Fruit fly (Drosophila melanogaster) whole organism, embryonic: ENCODE measurements around the gene CG32188.

Experiments
- Atf-2 ChIP-seq: fragments of 200-800 bp; sonication (Bioruptor generic); optimal IDR thresholded peaks from 2 replicates; lab custom pipeline; 2016; ENCODE audit warnings: missing biosample characterization, missing genetic modification characterization
- CG10979 ChIP-seq: fragments of 200-800 bp; sonication (Bioruptor generic); optimal IDR thresholded peaks from 2 replicates; lab custom pipeline; 2018; ENCODE audit warnings: missing biosample characterization, mild to moderate bottlenecking, missing genetic modification characterization, moderate library complexity
- CG11456 ChIP-seq: fragments of 200-800 bp; sonication (Bioruptor generic); IDR thresholded peaks from 3 replicates; pipeline ENCODE4 v1.3.6; 2022; ENCODE audit warnings: missing biosample characterization, missing genetic modification characterization
- CG11560 ChIP-seq: fragments of 200-800 bp; sonication (Bioruptor generic); IDR thresholded peaks from 3 replicates; pipeline ENCODE4 v1.3.6; 2022; ENCODE audit warnings: missing biosample characterization, missing genetic modification characterization
- CG12769 ChIP-seq: fragments of 200-800 bp; sonication (Bioruptor generic); optimal IDR thresholded peaks from 2 replicates; lab custom pipeline; 2019; ENCODE audit warnings: missing biosample characterization, mild to moderate bottlenecking, missing genetic modification characterization, moderate library complexity
- CG13123 ChIP-seq: fragments of 200-800 bp; sonication (Bioruptor generic); optimal IDR thresholded peaks from 2 replicates; lab custom pipeline; 2016; ENCODE audit warnings: missing biosample characterization, missing genetic modification characterization
- CG13624 ChIP-seq: fragments of 200-800 bp; sonication (Bioruptor generic); optimal IDR thresholded peaks from 2 replicates; lab custom pipeline; 2016; ENCODE audit warnings: missing biosample characterization, missing genetic modification characterization
- CG14860 ChIP-seq: fragments of 200-800 bp; sonication (Bioruptor generic); IDR thresholded peaks from 3 replicates; pipeline ENCODE4 v1.3.6; 2022; ENCODE audit warnings: missing biosample characterization, missing genetic modification characterization; ENCODE audit not compliant: partially characterized antibody
- CG15514 ChIP-seq: fragments of 200-800 bp; sonication (Bioruptor generic); optimal IDR thresholded peaks from 3 replicates; lab custom pipeline; 2017; ENCODE audit warnings: missing biosample characterization, missing genetic modification characterization, mild to moderate bottlenecking, moderate library complexity, missing genetic modification reagents
- CG16779 ChIP-seq: fragments of 200-800 bp; sonication (Bioruptor generic); IDR thresholded peaks from 2 replicates; pipeline ENCODE4 v1.3.6; 2022; ENCODE audit warnings: missing biosample characterization, missing genetic modification characterization
- CG16813 ChIP-seq: fragments of 200-800 bp; sonication (Bioruptor generic); IDR thresholded peaks from 3 replicates; pipeline ENCODE4 v1.3.6; 2022; ENCODE audit warnings: missing biosample characterization, missing genetic modification characterization; ENCODE audit not compliant: partially characterized antibody
- CG16815 ChIP-seq: fragments of 200-800 bp; sonication (Bioruptor generic); optimal IDR thresholded peaks from 3 replicates; lab custom pipeline; 2017; ENCODE audit warnings: missing biosample characterization, mild to moderate bottlenecking, missing genetic modification characterization
- CG17328 ChIP-seq: fragments of 200-800 bp; sonication (Bioruptor generic); IDR thresholded peaks from 2 replicates; pipeline ENCODE4 v1.3.6; 2022; ENCODE audit warnings: missing biosample characterization, missing genetic modification characterization
- CG17912 ChIP-seq: fragments of 200-800 bp; sonication (Bioruptor generic); optimal IDR thresholded peaks from 2 replicates; lab custom pipeline; 2018; ENCODE audit warnings: missing biosample characterization, mild to moderate bottlenecking, missing genetic modification characterization
- CG2202 ChIP-seq: fragments of 200-800 bp; sonication (Bioruptor generic); optimal IDR thresholded peaks from 2 replicates; lab custom pipeline; 2018; ENCODE audit warnings: missing biosample characterization, mild to moderate bottlenecking, missing genetic modification characterization
- CG32772 ChIP-seq: fragments of 200-800 bp; sonication (Bioruptor generic); IDR thresholded peaks from 2 replicates; pipeline ENCODE4 v1.3.6; 2022; ENCODE audit warnings: missing biosample characterization, missing genetic modification characterization
- CG33213 ChIP-seq: fragments of 200-800 bp; sonication (Bioruptor generic); optimal IDR thresholded peaks from 3 replicates; lab custom pipeline; 2016; ENCODE audit warnings: missing biosample characterization, missing genetic modification characterization
- CG34422 ChIP-seq: fragments of 200-800 bp; sonication (Bioruptor generic); IDR thresholded peaks from 3 replicates; pipeline ENCODE4 v1.3.6; 2022; ENCODE audit warnings: missing biosample characterization, missing genetic modification characterization
- CG43689 ChIP-seq: fragments of 200-800 bp; sonication (Bioruptor generic); IDR thresholded peaks from 2 replicates; pipeline ENCODE4 v1.3.6; 2022; ENCODE audit warnings: missing biosample characterization, missing genetic modification characterization
- CG5245 ChIP-seq: fragments of 200-800 bp; sonication (Bioruptor generic); optimal IDR thresholded peaks from 3 replicates; lab custom pipeline; 2016; ENCODE audit warnings: missing biosample characterization, missing genetic modification characterization
- CG7357 ChIP-seq: fragments of 200-800 bp; sonication (Bioruptor generic); IDR thresholded peaks from 3 replicates; pipeline ENCODE4 v1.3.6; 2022; ENCODE audit warnings: missing biosample characterization, missing genetic modification characterization
- CG9727 ChIP-seq: fragments of 200-800 bp; sonication (Bioruptor generic); optimal IDR thresholded peaks from 3 replicates; lab custom pipeline; 2017; ENCODE audit warnings: missing biosample characterization, mild to moderate bottlenecking, missing genetic modification characterization
- CG9797 ChIP-seq: fragments of 200-800 bp; sonication (Bioruptor generic); optimal IDR thresholded peaks from 3 replicates; lab custom pipeline; 2018; ENCODE audit warnings: missing biosample characterization, mild to moderate bottlenecking, missing genetic modification characterization
- Chrac-16 ChIP-seq: fragments of 200-800 bp; sonication (Bioruptor generic); optimal IDR thresholded peaks from 3 replicates; lab custom pipeline; 2016; ENCODE audit warnings: missing biosample characterization, missing genetic modification characterization
- CkIIα-i1 ChIP-seq: fragments of 200-800 bp; sonication (Bioruptor generic); IDR thresholded peaks from 2 replicates; pipeline ENCODE4 v1.3.6; 2022; ENCODE audit warnings: missing biosample characterization, missing genetic modification characterization
- Dfd ChIP-seq, 2 experiments: fragments of >200 bp; optimal IDR thresholded peaks; 2 replicates each; lab custom pipeline; 2017; ENCODE audit warnings: missing biosample characterization in 2 of 2, missing genetic modification characterization in 2 of 2
- E2f1 ChIP-seq: fragments of 200-800 bp; sonication (Bioruptor generic); IDR thresholded peaks from 2 replicates; pipeline ENCODE4 v1.3.6; 2022; ENCODE audit warnings: missing biosample characterization, missing genetic modification characterization
- H15 ChIP-seq: fragments of 200-800 bp; sonication (Bioruptor generic); IDR thresholded peaks from 3 replicates; pipeline ENCODE4 v1.3.6; 2022; ENCODE audit warnings: missing biosample characterization, missing genetic modification characterization
- HHEX ChIP-seq: fragments of 200-800 bp; sonication (Bioruptor generic); optimal IDR thresholded peaks from 3 replicates; lab custom pipeline; 2017; ENCODE audit warnings: missing biosample characterization, mild to moderate bottlenecking, missing genetic modification characterization, missing genetic modification reagents
- HLHmδ ChIP-seq: fragments of 200-800 bp; sonication (Bioruptor generic); optimal IDR thresholded peaks from 2 replicates; lab custom pipeline; 2018; ENCODE audit warnings: missing biosample characterization, mild to moderate bottlenecking, missing genetic modification characterization, moderate library complexity
- Hr3 ChIP-seq: fragments of 200-800 bp; sonication (Bioruptor generic); optimal IDR thresholded peaks from 3 replicates; lab custom pipeline; 2016; ENCODE audit warnings: missing biosample characterization, missing genetic modification characterization
- Lpt ChIP-seq: fragments of >200 bp; optimal IDR thresholded peaks from 2 replicates; lab custom pipeline; 2018; ENCODE audit warnings: missing biosample characterization, missing genetic modification characterization
- Meics ChIP-seq: fragments of 200-800 bp; sonication (Bioruptor generic); optimal IDR thresholded peaks from 2 replicates; lab custom pipeline; 2017; ENCODE audit warnings: missing biosample characterization, mild to moderate bottlenecking, missing genetic modification characterization
- PHDP ChIP-seq: fragments of 200-800 bp; sonication (Bioruptor generic); optimal IDR thresholded peaks from 3 replicates; lab custom pipeline; 2018; ENCODE audit warnings: missing biosample characterization, mild to moderate bottlenecking, missing genetic modification characterization, moderate library complexity
- Trl ChIP-seq, 3 experiments: fragments of >200 bp in 2 of 3; fragments of 200-800 bp in 1 of 3; sonication (Bioruptor generic) in 1 of 3; optimal IDR thresholded peaks; 2 replicates in 1 of 3; 3 replicates in 2 of 3; lab custom pipeline; 2016 to 2017; ENCODE audit warnings: missing biosample characterization in 1 of 3, missing genetic modification characterization in 1 of 3
- bcd ChIP-seq: fragments of 200-800 bp; sonication (Bioruptor generic); optimal IDR thresholded peaks from 2 replicates; lab custom pipeline; 2017; ENCODE audit warnings: missing biosample characterization, mild to moderate bottlenecking, missing genetic modification characterization
- cato ChIP-seq: fragments of 200-800 bp; sonication (Bioruptor generic); optimal IDR thresholded peaks from 2 replicates; lab custom pipeline; 2016; ENCODE audit warnings: missing biosample characterization, missing genetic modification characterization, borderline replicate concordance
- chinmo ChIP-seq: fragments of 200-800 bp; sonication (Bioruptor generic); IDR thresholded peaks from 4 replicates; pipeline ENCODE4 v1.3.6; 2022; ENCODE audit warnings: missing biosample characterization, missing genetic modification characterization; ENCODE audit not compliant: partially characterized antibody
- disco-r ChIP-seq: fragments of 200-800 bp; sonication (Bioruptor generic); optimal IDR thresholded peaks from 2 replicates; lab custom pipeline; 2016; ENCODE audit warnings: missing biosample characterization, missing genetic modification characterization
- dmrt11E ChIP-seq: fragments of 200-800 bp; sonication (Bioruptor generic); optimal IDR thresholded peaks from 3 replicates; lab custom pipeline; 2018; ENCODE audit warnings: missing biosample characterization, mild to moderate bottlenecking, missing genetic modification characterization, moderate library complexity
- dysf ChIP-seq: fragments of 200-800 bp; sonication (Bioruptor generic); IDR thresholded peaks from 3 replicates; pipeline ENCODE4 v1.3.6; 2022; ENCODE audit warnings: missing biosample characterization, missing genetic modification characterization
- ems ChIP-seq: fragments of 200-800 bp; sonication (Bioruptor generic); optimal IDR thresholded peaks from 3 replicates; lab custom pipeline; 2016; ENCODE audit warnings: missing biosample characterization, missing genetic modification characterization
- fru ChIP-seq: fragments of >200 bp; optimal IDR thresholded peaks from 2 replicates; lab custom pipeline; 2017
- ham ChIP-seq: fragments of 200-800 bp; sonication (Bioruptor generic); IDR thresholded peaks from 2 replicates; pipeline ENCODE4 v1.3.6; 2022; ENCODE audit warnings: missing biosample characterization, missing genetic modification characterization
- ken ChIP-seq: fragments of 200-800 bp; sonication (Bioruptor generic); IDR thresholded peaks from 3 replicates; pipeline ENCODE4 v1.3.6; 2022; ENCODE audit warnings: missing biosample characterization, missing genetic modification characterization
- knrl ChIP-seq: fragments of 200-800 bp; sonication (Bioruptor generic); IDR thresholded peaks from 3 replicates; pipeline ENCODE4 v1.3.6; 2022; ENCODE audit warnings: missing biosample characterization, missing genetic modification characterization; ENCODE audit not compliant: partially characterized antibody
- nmo ChIP-seq: fragments of 200-800 bp; sonication (Bioruptor generic); optimal IDR thresholded peaks from 2 replicates; lab custom pipeline; 2018; ENCODE audit warnings: missing biosample characterization, mild to moderate bottlenecking, missing genetic modification characterization, moderate library complexity
- pzg ChIP-seq: fragments of 200-800 bp; sonication (Bioruptor generic); optimal IDR thresholded peaks from 3 replicates; lab custom pipeline; 2018; ENCODE audit warnings: missing biosample characterization, mild to moderate bottlenecking, missing genetic modification characterization, moderate library complexity
- stwl ChIP-seq: fragments of 200-800 bp; sonication (Bioruptor generic); optimal IDR thresholded peaks from 3 replicates; lab custom pipeline; 2018; ENCODE audit warnings: missing biosample characterization, mild to moderate bottlenecking, missing genetic modification characterization, moderate library complexity
- trem ChIP-seq: fragments of 200-800 bp; optimal IDR thresholded peaks from 3 replicates; lab custom pipeline; 2019; ENCODE audit warnings: missing biosample characterization, mild to moderate bottlenecking, missing genetic modification characterization, moderate library complexity
- twi ChIP-seq: fragments of 200-800 bp; optimal IDR thresholded peaks from 2 replicates; lab custom pipeline; 2019; ENCODE audit warnings: missing biosample characterization, mild to moderate bottlenecking, missing genetic modification characterization, moderate library complexity

Gene CG32188

DNA sequence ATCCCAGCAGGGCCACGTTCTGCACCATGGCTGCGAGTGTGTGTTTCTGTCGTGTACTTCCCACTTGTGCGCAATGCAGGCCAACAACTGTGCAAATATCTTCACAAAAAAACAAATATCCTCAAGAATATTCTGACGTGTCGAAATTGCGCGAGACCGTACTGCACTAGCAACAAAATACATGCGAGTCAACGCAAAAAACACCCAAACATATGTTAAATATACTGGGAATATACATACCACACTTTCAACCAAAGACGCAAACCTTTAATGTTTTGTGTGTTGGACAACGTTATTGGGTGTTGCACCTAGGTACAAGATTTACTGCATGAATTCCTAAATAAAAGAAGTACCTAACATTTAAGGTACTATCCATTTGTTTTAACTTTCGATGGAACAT is 31.3 kb downstream of the CG32188 start, which contains the start of gene NUCB1 (continued):
- TF ChIP-seq Lpt (GFP tag; lab: Kevin White, UChicago) (no peak), H15 (GFP tag; lab: Robert Waterston, UW) (no peak), CG32772 (GFP tag; lab: Robert Waterston, UW) (no peak), CG11560 (tag; lab: Robert Waterston, UW) (no peak), ems (GFP tag; lab: Kevin White, UChicago) (peak; percentile 30), CG13123 (GFP tag; lab: Kevin White, UChicago) (no peak), CG16779 (GFP tag; lab: Robert Waterston, UW) (0 out of 2 replicates have a peak, but pooled peaks have one; percentile 22), stwl (tag; lab: Kevin White, UChicago) (peak; percentile 97), CG7357 (GFP tag; lab: Robert Waterston, UW) (no peak), CG9797 (GFP tag; lab: Kevin White, UChicago) (peak; percentile 89), CG10979 (peak; percentile 18), CG43689 (GFP tag; lab: Robert Waterston, UW) (no peak), HLHmδ (GFP tag; lab: Kevin White, UChicago) (no peak), Atf-2 (peak; percentile 12), chinmo (GFP tag; lab: Robert Waterston, UW) (no peak), CG33213 (peak; percentile 79), PHDP (tag; lab: Kevin White, UChicago) (no peak), CG9727 (GFP tag; lab: Kevin White, UChicago) (peak; percentile 2), E2f1 (GFP tag; lab: Robert Waterston, UW) (no peak), pzg (peak; percentile 98), dysf (GFP tag; lab: Robert Waterston, UW) (0 out of 3 replicates have a peak, but pooled peaks have one; percentile 33), dmrt11E (peak; percentile 12), knrl (GFP tag; lab: Robert Waterston, UW) (peak; percentile 26; the same call in 1 of the 3 replicates), CG17912 (GFP tag; lab: Kevin White, UChicago) (peak; percentile 63), twi (tag; lab: Kevin White, UChicago) (peak; percentile 27), CG2202 (peak; percentile 26), Trl (optimal IDR thresholded peaks at IDR 0.05; lab: Kevin White, UChicago) (no peak), Trl (GFP tag; optimal IDR thresholded peaks at IDR 0.05; lab: Kevin White, UChicago) (peak; percentile 36), CG5245 (GFP tag; lab: Kevin White, UChicago) (no peak), cato (GFP tag; lab: Kevin White, UChicago) (no peak), trem (peak; percentile 82), CkIIα-i1 (GFP tag; lab: Robert Waterston, UW) (no peak), CG34422 (GFP tag; lab: Robert Waterston, UW) (no peak), Hr3 (GFP tag; lab: Kevin White, UChicago) (peak; percentile 19), Chrac-16 (GFP tag; lab: Kevin White, UChicago) (peak; percentile 7), CG14860 (GFP tag; lab: Robert Waterston, UW) (no peak), CG16815 (GFP tag; lab: Kevin White, UChicago) (no peak), Dfd (GFP tag; optimal IDR thresholded peaks at IDR 0.05; lab: Kevin White, UChicago) (no peak), CG17328 (peak; percentile 37; the same call in 1 of the 2 replicates), CG11456 (GFP tag; lab: Robert Waterston, UW) (peak; percentile 56; the same call in 1 of the 3 replicates), CG13624 (GFP tag; lab: Kevin White, UChicago) (peak; percentile 44), nmo (GFP tag; lab: Kevin White, UChicago) (peak; percentile 77), CG12769 (tag; lab: Kevin White, UChicago) (no peak), disco-r (GFP tag; lab: Kevin White, UChicago) (peak; percentile 26), CG15514 (GFP tag; lab: Kevin White, UChicago) (peak; percentile 83), fru (no peak), ken (GFP tag; lab: Robert Waterston, UW) (no peak), CG16813 (GFP tag; lab: Robert Waterston, UW) (0 out of 3 replicates have a peak, but pooled peaks have one; percentile 4), HHEX (GFP tag; lab: Kevin White, UChicago) (peak; percentile 48), Meics (GFP tag; lab: Kevin White, UChicago) (peak; percentile 23), ham (GFP tag; lab: Robert Waterston, UW) (no peak), bcd (GFP tag; lab: Kevin White, UChicago) (peak; percentile 40)
